Worm (Caenorhabditis elegans) whole organism, L3 larva: ENCODE data around the gene lec-1.

Source experiments
- aly-2 ChIP-seq: fragments of 150-350 bp; optimal IDR thresholded peaks from 2 replicates; lab custom pipeline; 2014; ENCODE audit warnings: missing biosample characterization, missing genetic modification characterization
- ama-1 ChIP-seq: fragments of 150-350 bp; optimal IDR thresholded peaks from 2 replicates; lab custom pipeline; 2018
- ceh-82 ChIP-seq: fragments of 150-350 bp; optimal IDR thresholded peaks from 2 replicates; lab custom pipeline; 2014; ENCODE audit warnings: missing biosample characterization, missing genetic modification characterization
- elt-3 ChIP-seq, 3 experiments: fragments of 150-350 bp in 1 of 3; sonication (generic microtip) in 2 of 3; optimal IDR thresholded peaks; 2 replicates in 2 of 3; 4 replicates in 1 of 3; lab custom pipeline; 2014 to 2017; ENCODE audit warnings: missing biosample characterization in 3 of 3, missing genetic modification characterization in 3 of 3
- nhr-12 ChIP-seq: fragments of 150-350 bp; optimal IDR thresholded peaks from 2 replicates; lab custom pipeline; 2014; ENCODE audit warnings: missing biosample characterization, missing genetic modification characterization
- nhr-28 ChIP-seq: fragments of 150-350 bp; optimal IDR thresholded peaks from 2 replicates; lab custom pipeline; 2014; ENCODE audit warnings: missing biosample characterization, missing genetic modification characterization
- skn-1 ChIP-seq: fragments of 150-350 bp; optimal IDR thresholded peaks from 2 replicates; lab custom pipeline; 2014; ENCODE audit warnings: missing biosample characterization, missing genetic modification characterization

DNA sequence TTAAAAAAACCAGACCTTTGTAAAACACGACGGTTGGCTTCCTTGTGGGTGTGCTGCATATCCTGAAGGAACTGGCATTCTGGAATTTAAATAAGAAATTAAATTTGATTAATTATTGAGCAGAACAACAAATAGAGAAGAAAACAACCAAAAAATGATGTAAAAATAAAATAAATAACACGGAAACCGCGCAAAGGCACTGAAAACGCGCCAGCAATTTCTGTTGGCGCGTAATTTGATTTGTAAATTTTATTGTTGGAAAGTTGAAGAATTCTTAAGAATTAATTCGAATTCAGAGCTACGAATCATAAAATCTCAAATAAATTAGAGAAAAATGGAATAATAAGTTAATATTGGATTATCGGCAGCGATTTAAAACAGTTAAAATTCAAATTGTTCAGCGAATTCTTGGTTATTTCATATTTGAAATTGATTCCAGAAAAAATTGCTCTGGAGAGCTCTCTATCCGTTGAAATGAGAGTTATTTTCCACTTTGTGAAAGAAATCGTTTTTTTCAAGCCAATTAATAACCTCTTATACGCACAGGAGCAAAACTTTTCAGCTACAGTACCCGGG, 42.6 kb downstream of the lec-1 start, which contains the start of gene romo-1:
- TF ChIP-seq elt-3 (tag; optimal IDR thresholded peaks at IDR 0.05; lab: Kevin White, UChicago) (no peak), skn-1 (peak; percentile 26), ama-1 (lab: Kevin White, UChicago) (no peak), ceh-82 (tag; lab: Kevin White, UChicago) (no peak), aly-2 (tag; lab: Kevin White, UChicago) (no peak), nhr-28 (tag; lab: Kevin White, UChicago) (no peak), nhr-12 (tag; lab: Kevin White, UChicago) (no peak)
